Fruit fly (Drosophila melanogaster) whole organism, wandering third instar larva: ENCODE results near the gene Ude.

Experiments used
- CG9705 ChIP-seq: fragments of 200-800 bp; sonication (Bioruptor generic); optimal IDR thresholded peaks from 2 replicates; lab custom pipeline; 2018; ENCODE audit warnings: missing biosample characterization, mild to moderate bottlenecking, missing genetic modification characterization
- CrebA ChIP-seq: fragments of 200-800 bp; sonication (Bioruptor generic); optimal IDR thresholded peaks from 2 replicates; lab custom pipeline; 2016; ENCODE audit warnings: missing biosample characterization, mild to moderate bottlenecking, missing genetic modification characterization, borderline replicate concordance
- Dfd ChIP-seq: fragments of >200 bp; optimal IDR thresholded peaks from 2 replicates; lab custom pipeline; 2017; ENCODE audit warnings: missing biosample characterization, missing genetic modification characterization
- HLH106 ChIP-seq: fragments of 200-800 bp; optimal IDR thresholded peaks from 3 replicates; lab custom pipeline; 2019; ENCODE audit warnings: missing biosample characterization, mild to moderate bottlenecking, missing genetic modification characterization, moderate library complexity
- Mio ChIP-seq: sonication (Bioruptor generic); optimal IDR thresholded peaks from 2 replicates; lab custom pipeline; 2016; ENCODE audit warnings: missing biosample characterization, missing genetic modification characterization
- fru ChIP-seq: fragments of 200-800 bp; sonication (Bioruptor generic); optimal IDR thresholded peaks from 3 replicates; lab custom pipeline; 2016; ENCODE audit warnings: missing biosample characterization, mild to moderate bottlenecking, missing genetic modification characterization
- h ChIP-seq: fragments of 200-800 bp; sonication (Bioruptor generic); optimal IDR thresholded peaks from 3 replicates; lab custom pipeline; 2016; ENCODE audit warnings: missing biosample characterization, mild to moderate bottlenecking, missing genetic modification characterization
- pan ChIP-seq: fragments of >200 bp; optimal IDR thresholded peaks from 2 replicates; lab custom pipeline; 2017

DNA sequence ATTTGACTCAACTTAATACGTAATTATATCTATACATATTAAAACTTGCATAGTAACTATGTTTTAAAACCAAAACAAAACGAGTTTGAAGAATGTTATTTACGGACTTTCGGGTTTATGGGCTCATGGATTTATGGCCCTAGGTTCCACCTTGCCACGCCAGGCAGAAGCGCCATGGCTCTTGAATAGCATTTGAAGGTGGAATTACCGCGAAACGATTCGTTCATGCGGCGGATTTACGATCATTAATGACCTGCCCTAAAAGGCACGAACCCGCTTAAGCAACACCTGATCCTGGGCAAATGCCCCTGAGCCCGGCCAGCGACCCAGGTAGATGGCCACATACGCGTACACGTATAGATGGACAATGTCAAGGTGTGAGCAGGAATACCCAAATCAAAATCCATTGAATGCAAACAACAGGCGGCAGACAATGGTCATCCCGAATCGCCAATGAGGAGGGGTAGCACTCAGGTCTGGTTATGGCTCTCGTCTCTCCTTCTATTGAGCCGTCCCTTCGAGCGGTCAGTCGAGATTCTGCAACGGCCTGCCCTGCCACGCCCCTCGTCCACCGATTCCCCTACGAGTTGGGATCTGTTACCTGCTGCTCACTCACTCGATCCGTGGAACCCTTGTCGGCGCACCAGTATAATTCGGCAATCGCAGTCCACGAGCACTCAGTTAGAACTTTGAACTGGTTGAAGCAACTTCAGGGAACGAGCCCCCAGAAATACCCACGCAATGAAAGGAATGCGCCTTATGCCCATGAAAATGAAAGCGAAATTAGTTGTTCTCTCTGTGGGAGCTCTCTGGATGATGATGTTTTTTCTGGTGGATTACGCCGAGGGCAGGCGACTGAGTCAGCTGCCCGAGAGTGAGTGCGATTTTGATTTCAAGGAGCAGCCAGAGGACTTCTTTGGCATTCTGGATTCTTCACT, 50.1 kb downstream of the Ude start, which contains the start of gene tld:
- TF ChIP-seq CrebA (no peak), Dfd (GFP tag; lab: Kevin White, UChicago) (no peak), h (no peak), CG9705 (GFP tag; lab: Kevin White, UChicago) (no peak), pan (lab: Kevin White, UChicago) (no peak), HLH106 (tag; lab: Kevin White, UChicago) (no peak), Mio (GFP tag; lab: Kevin White, UChicago) (no peak), fru (GFP tag; lab: Kevin White, UChicago) (no peak)
